Worm (Caenorhabditis elegans): Measurements from ENCODE around the gene aldo-2.

ce11 chrIII:5908408-5908807 lies 32.0 kb upstream of the aldo-2 start, which contains the start of gene C28H8.3:
- TF ChIP-seq C17E4.6 (GFP tag; IDR thresholded peaks at IDR 0.05) (no peak), Y67H2A.10 (GFP tag; conservative IDR thresholded peaks at IDR 0.05) (no peak), bed-2 (GFP tag; IDR thresholded peaks at IDR 0.05) (no peak), let-526 (GFP tag; IDR thresholded peaks at IDR 0.05) (no peak)

All from whole organism, young adult.